Fruit fly (Drosophila melanogaster): ENCODE measurements around the gene Mrgn1.

DNA sequence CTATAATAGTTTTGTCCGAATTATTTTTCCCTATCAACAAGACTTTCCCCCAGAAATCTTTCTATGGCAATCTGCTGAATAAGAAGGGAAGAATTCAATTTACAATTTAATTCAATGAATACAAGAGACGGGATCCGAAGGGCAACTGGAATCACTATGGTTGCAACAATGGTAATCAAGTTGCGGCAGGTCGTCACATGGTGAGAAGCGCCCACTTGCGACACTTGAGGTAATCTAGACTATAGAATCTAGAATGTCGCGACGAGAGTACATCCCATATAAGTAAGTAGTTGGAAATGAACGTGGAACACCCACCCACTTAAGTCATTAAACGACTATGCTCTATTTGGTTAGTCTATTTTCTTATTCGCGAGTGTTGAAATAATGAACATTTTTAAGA is 39.9 kb downstream of the Mrgn1 start:
- TF ChIP-seq psq (optimal IDR thresholded peaks at IDR 0.05) (no peak), h (optimal IDR thresholded peaks at IDR 0.05) (no peak), Sin3A (optimal IDR thresholded peaks at IDR 0.05) (no peak), Myc (optimal IDR thresholded peaks at IDR 0.05) (no peak)
